Fruit fly (Drosophila melanogaster): ENCODE measurements around the gene CG6340.

DNA sequence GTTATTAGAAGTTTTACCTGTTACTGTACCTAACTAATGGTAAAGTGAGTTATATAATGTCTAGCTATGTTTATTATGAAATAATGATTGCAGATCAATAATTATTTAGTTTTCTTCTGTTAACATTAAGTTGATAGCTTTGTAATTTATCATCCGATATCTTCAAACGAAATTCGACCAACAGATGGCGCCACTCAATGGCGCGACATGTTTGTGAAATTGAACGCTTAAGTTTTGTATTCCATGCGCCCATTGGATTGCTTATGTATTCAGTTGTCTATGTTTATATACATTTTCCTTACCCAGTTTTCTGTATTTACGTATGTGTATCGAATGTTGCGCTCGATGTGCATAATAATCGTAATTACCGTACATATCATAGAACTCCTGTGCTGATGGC, 8.3 kb downstream of the CG6340 start:
- TF ChIP-seq psq (optimal IDR thresholded peaks at IDR 0.05) (no peak), ttk (optimal IDR thresholded peaks at IDR 0.05) (no peak)
